Fruit fly (Drosophila melanogaster) whole organism, adult: Measurements from ENCODE around the gene Ufl1.

Source experiments
- CG12768 ChIP-seq: fragments of 200-800 bp; sonication (Bioruptor generic); optimal IDR thresholded peaks from 2 replicates; lab custom pipeline; 2017; ENCODE audit warnings: missing biosample characterization, missing genetic modification characterization, mild to moderate bottlenecking, moderate library complexity, missing genetic modification reagents
- CG1620 ChIP-seq: fragments of 200-800 bp; sonication (Bioruptor generic); optimal IDR thresholded peaks from 2 replicates; lab custom pipeline; 2016; ENCODE audit warnings: missing biosample characterization, missing genetic modification characterization
- CG33017 ChIP-seq: fragments of 200-800 bp; sonication (Bioruptor generic); optimal IDR thresholded peaks from 2 replicates; lab custom pipeline; 2018; ENCODE audit warnings: missing biosample characterization, mild to moderate bottlenecking, missing genetic modification characterization, moderate library complexity
- CG5204 ChIP-seq: fragments of 200-800 bp; sonication (Bioruptor generic); optimal IDR thresholded peaks from 2 replicates; lab custom pipeline; 2016; ENCODE audit warnings: missing biosample characterization, missing genetic modification characterization
- CG7101 ChIP-seq: fragments of 200-800 bp; sonication (Bioruptor generic); optimal IDR thresholded peaks from 2 replicates; lab custom pipeline; 2018; ENCODE audit warnings: missing biosample characterization, mild to moderate bottlenecking, missing genetic modification characterization, moderate library complexity
- Hr96 ChIP-seq: fragments of 200-800 bp; sonication (Bioruptor generic); optimal IDR thresholded peaks from 2 replicates; lab custom pipeline; 2016; ENCODE audit warnings: missing biosample characterization, missing genetic modification characterization
- Mnt ChIP-seq: fragments of 200-800 bp; sonication (Bioruptor generic); optimal IDR thresholded peaks from 2 replicates; lab custom pipeline; 2016; ENCODE audit warnings: missing biosample characterization, mild to moderate bottlenecking, missing genetic modification characterization
- cic ChIP-seq: fragments of 200-800 bp; sonication (Bioruptor generic); optimal IDR thresholded peaks from 2 replicates; lab custom pipeline; 2017; ENCODE audit warnings: missing biosample characterization, mild to moderate bottlenecking, missing genetic modification characterization, moderate library complexity
- cnc ChIP-seq, 2 experiments: fragments of >200 bp; optimal IDR thresholded peaks; 2 replicates each; lab custom pipeline; 2017
- kay ChIP-seq: fragments of 200-800 bp; sonication (Bioruptor generic); peaks from one replicate; lab custom pipeline; 2016; ENCODE audit warnings: missing biosample characterization, missing genetic modification characterization, borderline replicate concordance
- ovo ChIP-seq: fragments of 200-800 bp; sonication (Bioruptor generic); optimal IDR thresholded peaks from 2 replicates; lab custom pipeline; 2016; ENCODE audit warnings: missing biosample characterization, missing genetic modification characterization
- tj ChIP-seq: fragments of 200-800 bp; sonication (Bioruptor generic); optimal IDR thresholded peaks from 3 replicates; lab custom pipeline; 2017; ENCODE audit warnings: missing biosample characterization, mild to moderate bottlenecking, missing genetic modification characterization, moderate library complexity

DNA sequence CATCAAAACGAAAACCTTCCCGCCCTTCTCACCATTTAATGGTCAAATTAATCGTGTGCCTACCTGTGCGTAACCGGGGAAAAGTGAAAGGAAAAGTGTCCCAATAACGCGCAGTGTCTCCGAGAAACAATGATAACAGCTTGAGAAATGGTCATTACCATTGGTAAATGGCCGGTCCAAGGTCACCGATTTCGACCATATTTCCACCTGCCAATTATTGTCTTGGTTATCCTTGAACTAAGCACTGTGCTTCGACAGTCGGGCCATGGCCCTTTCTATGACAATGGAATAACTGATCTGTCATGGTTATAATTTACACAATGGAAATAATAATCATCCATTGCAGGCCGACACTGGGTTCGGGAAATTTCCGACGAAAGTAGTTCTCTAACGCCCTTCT is 30.2 kb downstream of the Ufl1 start:
- TF ChIP-seq Hr96 (GFP tag; lab: Kevin White, UChicago) (no peak), ovo (GFP tag; lab: Kevin White, UChicago) (no peak), CG5204 (GFP tag; lab: Kevin White, UChicago) (no peak), CG12768 (GFP tag; lab: Kevin White, UChicago) (no peak), CG1620 (GFP tag; lab: Kevin White, UChicago) (no peak), CG33017 (tag; lab: Kevin White, UChicago) (no peak), cic (GFP tag; lab: Kevin White, UChicago) (no peak), kay (no peak), cnc (optimal IDR thresholded peaks at IDR 0.05; lab: Kevin White, UChicago) (no peak), tj (GFP tag; lab: Kevin White, UChicago) (no peak), CG7101 (tag; lab: Kevin White, UChicago) (no peak), Mnt (GFP tag; lab: Kevin White, UChicago) (no peak)
